Worm (Caenorhabditis elegans) whole organism, L3 larva: ENCODE measurements around the gene dli-1.
A peak's percentile ranks its signal among the peaks of the same experiment; 100 is the strongest.

Experiments used
- daf-12 ChIP-seq: fragments of 150-350 bp; optimal IDR thresholded peaks from 2 replicates; lab custom pipeline; 2014; ENCODE audit warnings: missing biosample characterization, missing genetic modification reagents, missing genetic modification characterization
- elt-3 ChIP-seq, 3 experiments: fragments of 150-350 bp in 1 of 3; sonication (generic microtip) in 2 of 3; optimal IDR thresholded peaks; 2 replicates in 2 of 3; 4 replicates in 1 of 3; lab custom pipeline; 2014 to 2017; ENCODE audit warnings: missing biosample characterization in 3 of 3, missing genetic modification characterization in 3 of 3
- lin-39 ChIP-seq: fragments of 150-350 bp; optimal IDR thresholded peaks from 2 replicates; lab custom pipeline; 2018; ENCODE audit warnings: missing biosample characterization, missing genetic modification reagents, missing genetic modification characterization
- mdl-1 ChIP-seq: fragments of 150-350 bp; optimal IDR thresholded peaks from 2 replicates; lab custom pipeline; 2014; ENCODE audit warnings: missing biosample characterization, missing genetic modification characterization
- nhr-237 ChIP-seq: fragments of 150-350 bp; optimal IDR thresholded peaks from 2 replicates; lab custom pipeline; 2014; ENCODE audit warnings: missing biosample characterization, missing genetic modification characterization
- nhr-76 ChIP-seq: fragments of 150-350 bp; sonication (generic microtip); optimal IDR thresholded peaks from 5 replicates; lab custom pipeline; 2014; ENCODE audit warnings: missing biosample characterization, missing genetic modification characterization

ce11 chrIV:13075625-13076252 lies 22.9 kb downstream of the dli-1 start:
- TF ChIP-seq lin-39 (tag; lab: Kevin White, UChicago) (no peak), nhr-237 (tag; lab: Kevin White, UChicago) (no peak), elt-3 (tag; optimal IDR thresholded peaks at IDR 0.05; lab: Kevin White, UChicago) (peak in 2 of 3 experiments; percentile 43 to 47), daf-12 (tag; lab: Kevin White, UChicago) (no peak), mdl-1 (tag; lab: Kevin White, UChicago) (no peak), nhr-76 (tag; lab: Kevin White, UChicago) (no peak)
